Worm (Caenorhabditis elegans) whole organism, L3 larva: ENCODE measurements around the gene F46B3.1.

Source experiments
- R02D3.7 ChIP-seq: fragments of 150-350 bp; optimal IDR thresholded peaks from 2 replicates; lab custom pipeline; 2014; ENCODE audit warnings: missing biosample characterization, missing genetic modification characterization
- ZK546.5 ChIP-seq: sonication (generic microtip); optimal IDR thresholded peaks from 2 replicates; lab custom pipeline; 2017; ENCODE audit warnings: missing biosample characterization, missing genetic modification characterization
- aly-2 ChIP-seq: fragments of 150-350 bp; optimal IDR thresholded peaks from 2 replicates; lab custom pipeline; 2014; ENCODE audit warnings: missing biosample characterization, missing genetic modification characterization
- ama-1 ChIP-seq: fragments of 150-350 bp; optimal IDR thresholded peaks from 2 replicates; lab custom pipeline; 2018
- ceh-9 ChIP-seq: sonication (generic microtip); optimal IDR thresholded peaks from 2 replicates; lab custom pipeline; 2018; ENCODE audit warnings: missing biosample characterization, missing genetic modification characterization
- egl-27 ChIP-seq: sonication (generic microtip); optimal IDR thresholded peaks from 4 replicates; lab custom pipeline; 2017; ENCODE audit warnings: missing biosample characterization, missing genetic modification reagents, missing genetic modification characterization
- egl-5 ChIP-seq: fragments of 150-350 bp; optimal IDR thresholded peaks from 2 replicates; lab custom pipeline; 2017; ENCODE audit warnings: missing biosample characterization, missing genetic modification reagents, missing genetic modification characterization, inconsistent platforms
- eor-1 ChIP-seq, 2 experiments: fragments of 150-350 bp; optimal IDR thresholded peaks; 2 replicates each; lab custom pipeline; 2014 to 2018; ENCODE audit warnings: missing biosample characterization in 2 of 2, missing genetic modification characterization in 2 of 2
- fkh-10 ChIP-seq: sonication (generic microtip); optimal IDR thresholded peaks from 2 replicates; lab custom pipeline; 2017; ENCODE audit warnings: missing biosample characterization, missing genetic modification reagents, missing genetic modification characterization
- fkh-2 ChIP-seq: fragments of 150-350 bp; optimal IDR thresholded peaks from 2 replicates; lab custom pipeline; 2014; ENCODE audit warnings: missing biosample characterization, missing genetic modification reagents, missing genetic modification characterization
- hmg-11 ChIP-seq: sonication (generic microtip); optimal IDR thresholded peaks from 2 replicates; lab custom pipeline; 2016; ENCODE audit warnings: missing genetic modification characterization, missing compliant biosample characterization
- jun-1 ChIP-seq: fragments of 150-350 bp; optimal IDR thresholded peaks from 2 replicates; lab custom pipeline; 2014; ENCODE audit warnings: missing biosample characterization, missing genetic modification reagents, missing genetic modification characterization
- lin-39 ChIP-seq: fragments of 150-350 bp; optimal IDR thresholded peaks from 2 replicates; lab custom pipeline; 2018; ENCODE audit warnings: missing biosample characterization, missing genetic modification reagents, missing genetic modification characterization
- lsy-12 ChIP-seq: sonication (generic microtip); optimal IDR thresholded peaks from 2 replicates; lab custom pipeline; 2016; ENCODE audit warnings: mild to moderate bottlenecking, missing genetic modification characterization, missing compliant biosample characterization
- mml-1 ChIP-seq: fragments of 150-350 bp; sonication (generic microtip); optimal IDR thresholded peaks from 3 replicates; lab custom pipeline; 2014; ENCODE audit warnings: missing biosample characterization, missing genetic modification characterization
- nfya-1 ChIP-seq: sonication (generic microtip); optimal IDR thresholded peaks from 2 replicates; lab custom pipeline; 2017; ENCODE audit warnings: missing genetic modification characterization, mild to moderate bottlenecking, missing compliant biosample characterization, antibody characterized with exemption, moderate library complexity; ENCODE audit not compliant: insufficient read depth
- nhr-11 ChIP-seq: fragments of 150-350 bp; optimal IDR thresholded peaks from 2 replicates; lab custom pipeline; 2014; ENCODE audit warnings: missing biosample characterization, missing genetic modification characterization
- nhr-12 ChIP-seq: fragments of 150-350 bp; optimal IDR thresholded peaks from 2 replicates; lab custom pipeline; 2014; ENCODE audit warnings: missing biosample characterization, missing genetic modification characterization
- nhr-23 ChIP-seq: fragments of 150-350 bp; optimal IDR thresholded peaks from 2 replicates; lab custom pipeline; 2014; ENCODE audit warnings: missing biosample characterization, missing genetic modification reagents, missing genetic modification characterization
- nhr-25 ChIP-seq: sonication (generic microtip); optimal IDR thresholded peaks from 2 replicates; lab custom pipeline; 2017; ENCODE audit warnings: missing biosample characterization, missing genetic modification characterization
- nhr-28 ChIP-seq: fragments of 150-350 bp; optimal IDR thresholded peaks from 2 replicates; lab custom pipeline; 2014; ENCODE audit warnings: missing biosample characterization, missing genetic modification characterization
- nhr-43 ChIP-seq: sonication (generic microtip); optimal IDR thresholded peaks from 2 replicates; lab custom pipeline; 2016; ENCODE audit warnings: mild to moderate bottlenecking, missing genetic modification characterization, missing compliant biosample characterization; ENCODE audit not compliant: poor library complexity, severe bottlenecking
- nhr-67 ChIP-seq: fragments of 150-350 bp; optimal IDR thresholded peaks from 2 replicates; lab custom pipeline; 2014; ENCODE audit warnings: missing biosample characterization, missing genetic modification characterization
- nhr-76 ChIP-seq: fragments of 150-350 bp; sonication (generic microtip); optimal IDR thresholded peaks from 5 replicates; lab custom pipeline; 2014; ENCODE audit warnings: missing biosample characterization, missing genetic modification characterization
- pha-4 ChIP-seq: fragments of 150-350 bp; optimal IDR thresholded peaks from 2 replicates; lab custom pipeline; 2014; ENCODE audit warnings: missing biosample characterization, missing genetic modification reagents, missing genetic modification characterization
- sea-2 ChIP-seq: fragments of 150-350 bp; sonication (generic microtip); optimal IDR thresholded peaks from 4 replicates; lab custom pipeline; 2014; ENCODE audit warnings: missing biosample characterization, missing genetic modification reagents, missing genetic modification characterization
- skn-1 ChIP-seq: fragments of 150-350 bp; optimal IDR thresholded peaks from 2 replicates; lab custom pipeline; 2014; ENCODE audit warnings: missing biosample characterization, missing genetic modification characterization
- snpc-4 ChIP-seq: fragments of 150-350 bp; optimal IDR thresholded peaks from 2 replicates; lab custom pipeline; 2014; ENCODE audit warnings: missing biosample characterization, missing genetic modification characterization
- unc-39 ChIP-seq: sonication (generic microtip); optimal IDR thresholded peaks from 4 replicates; lab custom pipeline; 2017; ENCODE audit warnings: missing biosample characterization, missing genetic modification characterization
- unc-62 ChIP-seq: fragments of 150-350 bp; sonication (generic microtip); optimal IDR thresholded peaks from 4 replicates; lab custom pipeline; 2014; ENCODE audit warnings: missing biosample characterization, missing genetic modification reagents, missing genetic modification characterization
- zag-1 ChIP-seq: fragments of 150-350 bp; optimal IDR thresholded peaks from 2 replicates; lab custom pipeline; 2014; ENCODE audit warnings: missing biosample characterization, missing genetic modification characterization
- ztf-11 ChIP-seq: fragments of 150-350 bp; optimal IDR thresholded peaks from 2 replicates; lab custom pipeline; 2014; ENCODE audit warnings: missing biosample characterization, missing genetic modification characterization
- ztf-4 ChIP-seq: fragments of 150-350 bp; optimal IDR thresholded peaks from 2 replicates; lab custom pipeline; 2014; ENCODE audit warnings: missing biosample characterization, missing genetic modification characterization

F46B3.1 gene

ce11 chrV:20580511-20581040 is 16.4 kb downstream of the F46B3.1 start, which contains the start of gene F26F2.7 (continued):
- no peak for TF ChIP-seq nhr-25 (tag; lab: Kevin White, UChicago)
- peak; percentile 54 for TF ChIP-seq nhr-43 (tag; lab: Kevin White, UChicago)
- TF ChIP-seq nhr-67 (tag; lab: Kevin White, UChicago), result no peak
- peak; percentile 50 for TF ChIP-seq nhr-23 (tag; lab: Kevin White, UChicago)
- no peak for TF ChIP-seq ama-1 (lab: Kevin White, UChicago)
- TF ChIP-seq pha-4 (tag; lab: Kevin White, UChicago), result peak; percentile 83

ce11 chrV:20579534-20579933 is 17.4 kb downstream of the F46B3.1 start, which contains the start of gene F26F2.8:
Gene F26F2.8 (plus strand): TSS chrV:20579546.
- TF ChIP-seq nhr-76 (tag; lab: Kevin White, UChicago) (no peak), ceh-9 (tag; lab: Kevin White, UChicago) (no peak), unc-39 (no peak), fkh-2 (no peak), nhr-43 (tag; lab: Kevin White, UChicago) (no peak), zag-1 (tag; lab: Kevin White, UChicago) (no peak), egl-5 (tag; lab: Kevin White, UChicago) (no peak), nhr-25 (tag; lab: Kevin White, UChicago) (no peak), nfya-1 (tag; lab: Kevin White, UChicago) (no peak), eor-1 (tag; optimal IDR thresholded peaks at IDR 0.05; lab: Kevin White, UChicago) (no peak), fkh-10 (no peak), lsy-12 (tag; lab: Kevin White, UChicago) (no peak), nhr-28 (tag; lab: Kevin White, UChicago) (no peak), nhr-12 (tag; lab: Kevin White, UChicago) (no peak)
- TF ChIP-seq, all 47 proteins: peak for 0

- TF ChIP-seq ZK546.5 (tag; lab: Kevin White, UChicago) (no peak), egl-27 (tag; lab: Kevin White, UChicago) (no peak), skn-1 (tag; lab: Kevin White, UChicago) (no peak), nhr-43 (tag; lab: Kevin White, UChicago) (no peak), zag-1 (tag; lab: Kevin White, UChicago) (no peak), jun-1 (no peak), sea-2 (no peak), unc-39 (no peak), aly-2 (tag; lab: Kevin White, UChicago) (no peak), nfya-1 (tag; lab: Kevin White, UChicago) (no peak), snpc-4 (tag; lab: Kevin White, UChicago) (no peak), egl-5 (tag; lab: Kevin White, UChicago) (no peak), fkh-10 (no peak), ztf-11 (no peak), nhr-12 (tag; lab: Kevin White, UChicago) (no peak), hmg-11 (no peak), lin-39 (no peak), nhr-67 (tag; lab: Kevin White, UChicago) (no peak), nhr-23 (tag; lab: Kevin White, UChicago) (no peak)
- TF ChIP-seq, all 47 proteins: peak for 0
Observed at ce11 chrV:20574872-20575271, 22.1 kb downstream of the F46B3.1 start.

- TF ChIP-seq nfya-1 (tag; lab: Kevin White, UChicago), result no peak
- no peak for TF ChIP-seq ztf-4 (tag; lab: Kevin White, UChicago)
- TF ChIP-seq egl-27 (tag; lab: Kevin White, UChicago), result no peak
- no peak for TF ChIP-seq jun-1
- TF ChIP-seq egl-5 (tag; lab: Kevin White, UChicago), result no peak
- no peak for TF ChIP-seq unc-62
- no peak for TF ChIP-seq nhr-23 (tag; lab: Kevin White, UChicago)
- TF ChIP-seq nhr-67 (tag; lab: Kevin White, UChicago), result no peak
- TF ChIP-seq zag-1 (tag; lab: Kevin White, UChicago), result no peak
- no peak for TF ChIP-seq nhr-11 (tag; lab: Kevin White, UChicago)
- TF ChIP-seq ztf-11, result no peak
- no peak for TF ChIP-seq nhr-12 (tag; lab: Kevin White, UChicago)
- no peak for TF ChIP-seq nhr-28 (tag; lab: Kevin White, UChicago)
- TF ChIP-seq ZK546.5 (tag; lab: Kevin White, UChicago), result no peak
- no peak for TF ChIP-seq pha-4 (tag; lab: Kevin White, UChicago)
- no peak for TF ChIP-seq mml-1 (tag; lab: Kevin White, UChicago)
- no peak for TF ChIP-seq sea-2
- TF ChIP-seq lin-39, result no peak
- no peak for TF ChIP-seq R02D3.7 (tag; lab: Kevin White, UChicago)
- TF ChIP-seq, all 47 proteins: peak for 0
Observed at ce11 chrV:20574314-20574713, 22.7 kb downstream of the F46B3.1 start, which contains the start of gene clec-263. Gene clec-263 (plus strand): TSS chrV:20574614.
